Fruit fly (Drosophila melanogaster) whole organism, embryonic: ENCODE data around the gene CG7407.

ENCODE experiments used
- CG15514 ChIP-seq: fragments of 200-800 bp; sonication (Bioruptor generic); optimal IDR thresholded peaks from 3 replicates; lab custom pipeline; 2017; ENCODE audit warnings: missing biosample characterization, missing genetic modification characterization, mild to moderate bottlenecking, moderate library complexity, missing genetic modification reagents
- CG7928 ChIP-seq: fragments of 200-800 bp; sonication (Bioruptor generic); optimal IDR thresholded peaks from 2 replicates; lab custom pipeline; 2017; ENCODE audit warnings: missing biosample characterization, mild to moderate bottlenecking, missing genetic modification characterization

- TF ChIP-seq CG7928 (GFP tag; lab: Kevin White, UChicago) (peak; percentile 30), CG15514 (GFP tag; lab: Kevin White, UChicago) (peak; percentile 77)
Measured at dm6 chr3L:21832203-21833160, 9.2 kb downstream of the CG7407 start, which contains the start of the genes CG7148 and Nopp140.
